Fruit fly (Drosophila melanogaster) whole organism, prepupa: ENCODE measurements around the gene CG31515.

Experiments used
- Blimp-1 ChIP-seq: fragments of 200-800 bp; sonication (Bioruptor generic); optimal IDR thresholded peaks from 3 replicates; lab custom pipeline; 2017; ENCODE audit warnings: missing biosample characterization, missing genetic modification characterization, mild to moderate bottlenecking, moderate library complexity, missing genetic modification reagents
- CG10631 ChIP-seq: fragments of 200-800 bp; sonication (Bioruptor generic); optimal IDR thresholded peaks from 2 replicates; lab custom pipeline; 2016; ENCODE audit warnings: missing biosample characterization, missing genetic modification characterization
- CG11762 ChIP-seq: fragments of 200-800 bp; sonication (Bioruptor generic); optimal IDR thresholded peaks from 3 replicates; lab custom pipeline; 2016; ENCODE audit warnings: missing biosample characterization, missing genetic modification characterization; ENCODE audit not compliant: insufficient read depth
- CG15336 ChIP-seq: fragments of 200-800 bp; sonication (Bioruptor generic); IDR thresholded peaks from 2 replicates; pipeline ENCODE4 v1.3.6; 2022; ENCODE audit warnings: missing biosample characterization, missing genetic modification characterization
- CG1621 ChIP-seq: fragments of 200-800 bp; sonication (Bioruptor generic); optimal IDR thresholded peaks from 3 replicates; lab custom pipeline; 2018; ENCODE audit warnings: missing biosample characterization, mild to moderate bottlenecking, missing genetic modification characterization
- CG16779 ChIP-seq: fragments of 200-800 bp; sonication (Bioruptor generic); optimal IDR thresholded peaks from 3 replicates; lab custom pipeline; 2017; ENCODE audit warnings: missing biosample characterization, mild to moderate bottlenecking, missing genetic modification characterization
- CG3032 ChIP-seq: fragments of 200-800 bp; optimal IDR thresholded peaks from 2 replicates; lab custom pipeline; 2019; ENCODE audit warnings: missing biosample characterization, mild to moderate bottlenecking, missing genetic modification characterization, moderate library complexity
- CG32006 ChIP-seq: fragments of 200-800 bp; sonication (Bioruptor generic); optimal IDR thresholded peaks from 3 replicates; lab custom pipeline; 2017; ENCODE audit warnings: missing biosample characterization, mild to moderate bottlenecking, missing genetic modification characterization
- CG34406 ChIP-seq: fragments of 200-800 bp; sonication (Bioruptor generic); optimal IDR thresholded peaks from 3 replicates; lab custom pipeline; 2016; ENCODE audit warnings: missing biosample characterization, missing genetic modification characterization
- CG3919 ChIP-seq: fragments of 200-800 bp; sonication (Bioruptor generic); optimal IDR thresholded peaks from 3 replicates; lab custom pipeline; 2016; ENCODE audit warnings: missing biosample characterization, missing genetic modification characterization
- CG4318 ChIP-seq: fragments of 200-800 bp; sonication (Bioruptor generic); optimal IDR thresholded peaks from 3 replicates; lab custom pipeline; 2017; ENCODE audit warnings: missing biosample characterization, mild to moderate bottlenecking, missing genetic modification characterization
- CG6163 ChIP-seq: fragments of 200-800 bp; sonication (Bioruptor generic); IDR thresholded peaks from 3 replicates; pipeline ENCODE4 v1.3.6; 2022; ENCODE audit warnings: missing biosample characterization, missing genetic modification characterization
- CG6808 ChIP-seq: fragments of 200-800 bp; sonication (Bioruptor generic); optimal IDR thresholded peaks from 3 replicates; lab custom pipeline; 2017; ENCODE audit warnings: missing biosample characterization, missing genetic modification characterization, mild to moderate bottlenecking, moderate library complexity, missing genetic modification reagents
- CG7368 ChIP-seq: fragments of 200-800 bp; sonication (Bioruptor generic); optimal IDR thresholded peaks from 3 replicates; lab custom pipeline; 2016; ENCODE audit warnings: missing biosample characterization, missing genetic modification characterization
- CG8119 ChIP-seq: fragments of 200-800 bp; sonication (Bioruptor generic); IDR thresholded peaks from 3 replicates; pipeline ENCODE4 v1.3.6; 2022; ENCODE audit warnings: missing biosample characterization, missing genetic modification characterization
- CG8319 ChIP-seq: fragments of 200-800 bp; sonication (Bioruptor generic); optimal IDR thresholded peaks from 3 replicates; lab custom pipeline; 2016; ENCODE audit warnings: missing biosample characterization, missing genetic modification characterization
- CG8632 ChIP-seq: fragments of 200-800 bp; sonication (Bioruptor generic); optimal IDR thresholded peaks from 3 replicates; lab custom pipeline; 2016; ENCODE audit warnings: missing biosample characterization, missing genetic modification characterization
- CG9139 ChIP-seq: fragments of 200-800 bp; sonication (Bioruptor generic); optimal IDR thresholded peaks from 3 replicates; lab custom pipeline; 2017; ENCODE audit warnings: missing biosample characterization, mild to moderate bottlenecking, missing genetic modification characterization
- Eip75B ChIP-seq: fragments of 200-800 bp; sonication (Bioruptor generic); optimal IDR thresholded peaks from 3 replicates; lab custom pipeline; 2016; ENCODE audit warnings: missing biosample characterization, missing genetic modification characterization
- Eip78C ChIP-seq: fragments of 200-800 bp; sonication (Bioruptor generic); peaks from one replicate; lab custom pipeline; 2016; ENCODE audit warnings: missing biosample characterization, missing genetic modification characterization
- Ets21C ChIP-seq: fragments of 200-800 bp; sonication (Bioruptor generic); optimal IDR thresholded peaks from 3 replicates; lab custom pipeline; 2016; ENCODE audit warnings: missing biosample characterization, missing genetic modification characterization
- Ets96B ChIP-seq: fragments of 200-800 bp; optimal IDR thresholded peaks from 2 replicates; lab custom pipeline; 2019; ENCODE audit warnings: missing biosample characterization, mild to moderate bottlenecking, missing genetic modification characterization, moderate library complexity
- Gug ChIP-seq: fragments of 200-800 bp; sonication (Bioruptor generic); IDR thresholded peaks from 2 replicates; pipeline ENCODE4 v1.3.6; 2022; ENCODE audit warnings: missing biosample characterization, missing genetic modification characterization
- Hr38 ChIP-seq: sonication (Bioruptor generic); optimal IDR thresholded peaks from 2 replicates; lab custom pipeline; 2016; ENCODE audit warnings: missing biosample characterization, missing genetic modification characterization
- Hr39 ChIP-seq: fragments of 200-800 bp; sonication (Bioruptor generic); optimal IDR thresholded peaks from 2 replicates; lab custom pipeline; 2016; ENCODE audit warnings: missing biosample characterization, missing genetic modification characterization
- Hr4 ChIP-seq: fragments of 200-800 bp; sonication (Bioruptor generic); optimal IDR thresholded peaks from 3 replicates; lab custom pipeline; 2016; ENCODE audit warnings: missing biosample characterization, missing genetic modification characterization
- Lpt ChIP-seq: fragments of 200-800 bp; sonication (Bioruptor generic); optimal IDR thresholded peaks from 3 replicates; lab custom pipeline; 2016; ENCODE audit warnings: missing biosample characterization, missing genetic modification characterization
- Met ChIP-seq: fragments of 200-800 bp; sonication (Bioruptor generic); optimal IDR thresholded peaks from 3 replicates; lab custom pipeline; 2016; ENCODE audit warnings: missing biosample characterization, missing genetic modification characterization
- Smox ChIP-seq: fragments of 200-800 bp; sonication (Bioruptor generic); optimal IDR thresholded peaks from 3 replicates; lab custom pipeline; 2016; ENCODE audit warnings: missing biosample characterization, missing genetic modification characterization
- cyc ChIP-seq: fragments of 200-800 bp; sonication (Bioruptor generic); optimal IDR thresholded peaks from 3 replicates; lab custom pipeline; 2016; ENCODE audit warnings: missing biosample characterization, missing genetic modification characterization
- dac ChIP-seq: fragments of 200-800 bp; sonication (Bioruptor generic); optimal IDR thresholded peaks from 2 replicates; lab custom pipeline; 2017; ENCODE audit warnings: missing biosample characterization, mild to moderate bottlenecking, missing genetic modification characterization
- dsx ChIP-seq: fragments of 200-800 bp; optimal IDR thresholded peaks from 3 replicates; lab custom pipeline; 2019; ENCODE audit warnings: missing biosample characterization, mild to moderate bottlenecking, missing genetic modification characterization, moderate library complexity; ENCODE audit not compliant: poor library complexity, severe bottlenecking
- eg ChIP-seq: fragments of 200-800 bp; sonication (Bioruptor generic); IDR thresholded peaks from 3 replicates; pipeline ENCODE4 v1.3.6; 2022; ENCODE audit warnings: missing biosample characterization, missing genetic modification characterization
- fkh ChIP-seq: fragments of 200-800 bp; sonication (Bioruptor generic); optimal IDR thresholded peaks from 3 replicates; lab custom pipeline; 2017; ENCODE audit warnings: missing biosample characterization, mild to moderate bottlenecking, missing genetic modification characterization, moderate library complexity
- pdm3 ChIP-seq: fragments of 200-800 bp; sonication (Bioruptor generic); optimal IDR thresholded peaks from 3 replicates; lab custom pipeline; 2016; ENCODE audit warnings: missing biosample characterization, missing genetic modification characterization
- salr ChIP-seq, 2 experiments: fragments of 200-800 bp; sonication (Bioruptor generic); optimal IDR thresholded peaks; 3 replicates each; lab custom pipeline; 2016 to 2018; ENCODE audit warnings: missing biosample characterization in 2 of 2, missing genetic modification characterization in 2 of 2, mild to moderate bottlenecking in 1 of 2
- spab ChIP-seq: fragments of 200-800 bp; sonication (Bioruptor generic); optimal IDR thresholded peaks from 2 replicates; lab custom pipeline; 2017; ENCODE audit warnings: missing biosample characterization, mild to moderate bottlenecking, missing genetic modification characterization, missing genetic modification reagents
- svp ChIP-seq: fragments of 200-800 bp; sonication (Bioruptor generic); peaks from one replicate; lab custom pipeline; 2016; ENCODE audit warnings: missing biosample characterization, missing genetic modification characterization
- topi ChIP-seq: fragments of 200-800 bp; sonication (Bioruptor generic); optimal IDR thresholded peaks from 3 replicates; lab custom pipeline; 2016; ENCODE audit warnings: missing biosample characterization, missing genetic modification characterization
- vri ChIP-seq: fragments of 200-800 bp; sonication (Bioruptor generic); optimal IDR thresholded peaks from 3 replicates; lab custom pipeline; 2016; ENCODE audit warnings: missing biosample characterization, mild to moderate bottlenecking, missing genetic modification characterization

Gene CG31515

dm6 chr3R:23388798-23389197, at the start of gene CG31515:
TSS of gene CG31515 (minus strand) at chr3R:23388898.
- no peak for TF ChIP-seq Eip75B
- TF ChIP-seq pdm3 (GFP tag; lab: Kevin White, UChicago) = no peak
- no peak for TF ChIP-seq CG10631 (GFP tag; lab: Kevin White, UChicago)
- TF ChIP-seq Hr4 (GFP tag; lab: Kevin White, UChicago) = no peak
- TF ChIP-seq CG8319 = no peak
- no peak for TF ChIP-seq svp (GFP tag; lab: Kevin White, UChicago)
- TF ChIP-seq spab (GFP tag; lab: Kevin White, UChicago) = no peak
- no peak for TF ChIP-seq Blimp-1 (GFP tag; lab: Kevin White, UChicago)
- TF ChIP-seq CG9139 (GFP tag; lab: Kevin White, UChicago) = no peak
- no peak for TF ChIP-seq Ets96B
- no peak for TF ChIP-seq CG32006 (GFP tag; lab: Kevin White, UChicago)
- TF ChIP-seq CG4318 = no peak
- TF ChIP-seq CG6163 (GFP tag; lab: Robert Waterston, UW) = no peak

dm6 chr3R:23438184-23438787, 49.6 kb upstream of the CG31515 start:
- no peak for TF ChIP-seq Hr38
- no peak for TF ChIP-seq Hr39 (GFP tag; lab: Kevin White, UChicago)
- TF ChIP-seq, all 60 proteins: peak for 0

dm6 chr3R:23431355-23431754, 42.7 kb upstream of the CG31515 start:
- TF ChIP-seq Lpt (GFP tag; lab: Kevin White, UChicago) = no peak
- no peak for TF ChIP-seq fkh (GFP tag; lab: Kevin White, UChicago)
- no peak for TF ChIP-seq dsx (GFP tag; lab: Kevin White, UChicago)
- no peak for TF ChIP-seq CG9139 (GFP tag; lab: Kevin White, UChicago)
- no peak for TF ChIP-seq CG15336 (GFP tag; lab: Robert Waterston, UW)
- TF ChIP-seq, all 60 proteins: peak for 0

dm6 chr3R:23425929-23426328, 37.2 kb upstream of the CG31515 start, which contains the start of gene CG43694:
TSS of gene CG43694 (minus strand) at chr3R:23426029.
- no peak for TF ChIP-seq CG9139 (GFP tag; lab: Kevin White, UChicago)

dm6 chr3R:23425107-23425506, 36.4 kb upstream of the CG31515 start:
- TF ChIP-seq Gug (GFP tag; lab: Robert Waterston, UW) (no peak), Met (GFP tag; lab: Kevin White, UChicago) (peak; percentile 67), CG34406 (GFP tag; lab: Kevin White, UChicago) (peak; percentile 24), CG9139 (GFP tag; lab: Kevin White, UChicago) (no peak), CG8119 (GFP tag; lab: Robert Waterston, UW) (no peak), CG7368 (no peak), Smox (GFP tag; lab: Kevin White, UChicago) (peak; percentile 50), Blimp-1 (GFP tag; lab: Kevin White, UChicago) (peak; percentile 62), CG8319 (peak; percentile 2), topi (peak; percentile 39), CG1621 (no peak), CG6163 (GFP tag; lab: Robert Waterston, UW) (no peak), CG6808 (GFP tag; lab: Kevin White, UChicago) (no peak), CG3919 (peak; percentile 37), CG8632 (GFP tag; lab: Kevin White, UChicago) (peak; percentile 38), Hr38 (no peak), Eip78C (GFP tag; lab: Kevin White, UChicago) (peak; percentile 79), Ets21C (GFP tag; lab: Kevin White, UChicago) (peak; percentile 19), cyc (GFP tag; lab: Kevin White, UChicago) (peak; percentile 53), dac (no peak), salr (GFP tag; optimal IDR thresholded peaks at IDR 0.05; lab: Kevin White, UChicago) (no peak), CG4318 (no peak), pdm3 (GFP tag; lab: Kevin White, UChicago) (peak; percentile 2), eg (GFP tag; lab: Robert Waterston, UW) (no peak), svp (GFP tag; lab: Kevin White, UChicago) (peak; percentile 91), CG11762 (GFP tag; lab: Kevin White, UChicago) (no peak), vri (no peak), Lpt (GFP tag; lab: Kevin White, UChicago) (no peak), dsx (GFP tag; lab: Kevin White, UChicago) (no peak), spab (GFP tag; lab: Kevin White, UChicago) (no peak), fkh (GFP tag; lab: Kevin White, UChicago) (no peak), CG3032 (tag; lab: Kevin White, UChicago) (no peak), CG16779 (tag; lab: Kevin White, UChicago) (no peak), CG10631 (GFP tag; lab: Kevin White, UChicago) (no peak), Ets96B (no peak)
